Worm (Caenorhabditis elegans) whole organism, L4 larva: ENCODE measurements around the gene C13F10.8.

Source experiments
- D1046.2 ChIP-seq: fragments of 200-800 bp; sonication (Bioruptor generic); IDR thresholded peaks from 2 replicates; pipeline ENCODE4 v1.3.6; 2022; ENCODE audit warnings: missing genetic modification characterization, missing compliant biosample characterization
- F37D6.2 ChIP-seq: sonication (generic microtip); optimal IDR thresholded peaks from 2 replicates; lab custom pipeline; 2016; ENCODE audit warnings: mild to moderate bottlenecking, missing genetic modification characterization, missing compliant biosample characterization
- F49E8.2 ChIP-seq: sonication (generic microtip); optimal IDR thresholded peaks from 2 replicates; lab custom pipeline; 2016; ENCODE audit warnings: missing compliant biosample characterization, mild to moderate bottlenecking, missing genetic modification characterization, borderline replicate concordance
- R02D3.7 ChIP-seq: fragments of 150-350 bp; sonication (generic microtip); optimal IDR thresholded peaks from 3 replicates; lab custom pipeline; 2014; ENCODE audit warnings: missing biosample characterization, missing genetic modification characterization
- T20F7.1 ChIP-seq: fragments of 200-800 bp; sonication (Bioruptor generic); optimal IDR thresholded peaks from 2 replicates; lab custom pipeline; 2018; ENCODE audit warnings: mild to moderate bottlenecking, missing genetic modification characterization, missing compliant biosample characterization
- Y48G9A.11 ChIP-seq: fragments of 200-800 bp; sonication (Bioruptor generic); IDR thresholded peaks from 2 replicates; pipeline ENCODE4 v1.3.6; 2022; ENCODE audit warnings: missing genetic modification reagents, missing genetic modification characterization, missing compliant biosample characterization
- Y75B8A.6 ChIP-seq: fragments of 200-800 bp; sonication (Bioruptor generic); IDR thresholded peaks from 2 replicates; pipeline ENCODE4 v1.3.6; 2022; ENCODE audit warnings: missing genetic modification reagents, missing genetic modification characterization, missing compliant biosample characterization
- aha-1 ChIP-seq: fragments of 150-350 bp; peaks from one replicate; lab custom pipeline; 2014; ENCODE audit warnings: missing biosample characterization, missing genetic modification characterization
- arid-1 ChIP-seq: fragments of 200-800 bp; sonication (Bioruptor generic); conservative IDR thresholded peaks from 2 replicates; pipeline ENCODE4 v1.3.6; 2022; ENCODE audit warnings: missing genetic modification reagents, missing genetic modification characterization, missing compliant biosample characterization
- ceh-32 ChIP-seq: sonication (generic microtip); optimal IDR thresholded peaks from 2 replicates; lab custom pipeline; 2016; ENCODE audit warnings: mild to moderate bottlenecking, missing genetic modification characterization, missing compliant biosample characterization; ENCODE audit not compliant: poor library complexity
- cey-2 ChIP-seq: sonication (generic microtip); optimal IDR thresholded peaks from 3 replicates; lab custom pipeline; 2017; ENCODE audit warnings: missing genetic modification characterization, mild to moderate bottlenecking, missing compliant biosample characterization, antibody characterized with exemption, borderline replicate concordance; ENCODE audit not compliant: insufficient read depth
- ctbp-1 ChIP-seq: fragments of 200-800 bp; sonication (Bioruptor generic); IDR thresholded peaks from 2 replicates; pipeline ENCODE4 v1.3.6; 2022; ENCODE audit warnings: missing genetic modification reagents, missing genetic modification characterization, missing compliant biosample characterization
- daf-12 ChIP-seq: fragments of 150-350 bp; optimal IDR thresholded peaks from 2 replicates; lab custom pipeline; 2014; ENCODE audit warnings: missing biosample characterization, missing genetic modification reagents, missing genetic modification characterization
- daf-16 ChIP-seq, 3 experiments: sonication (generic microtip); optimal IDR thresholded peaks; 2 replicates each; lab custom pipeline; 2016 to 2017; ENCODE audit warnings: missing genetic modification characterization in 3 of 3, missing genetic modification reagents in 3 of 3, mild to moderate bottlenecking in 2 of 3, missing compliant biosample characterization in 2 of 3, missing biosample characterization in 1 of 3, moderate library complexity in 1 of 3
- daf-19 ChIP-seq: fragments of 200-800 bp; sonication (Bioruptor generic); conservative IDR thresholded peaks from 2 replicates; pipeline ENCODE4 v1.3.6; 2022; ENCODE audit warnings: missing genetic modification characterization, missing compliant biosample characterization
- daf-8 ChIP-seq: fragments of 200-800 bp; sonication (Bioruptor generic); IDR thresholded peaks from 2 replicates; pipeline ENCODE4 v1.3.6; 2022; ENCODE audit warnings: missing genetic modification characterization, missing compliant biosample characterization
- dpl-1 ChIP-seq: fragments of 150-350 bp; optimal IDR thresholded peaks from 2 replicates; lab custom pipeline; 2014; ENCODE audit warnings: missing biosample characterization, missing genetic modification reagents, missing genetic modification characterization
- duxl-1 ChIP-seq: sonication (generic microtip); optimal IDR thresholded peaks from 2 replicates; lab custom pipeline; 2016; ENCODE audit warnings: mild to moderate bottlenecking, missing genetic modification characterization, moderate library complexity, missing compliant biosample characterization; ENCODE audit not compliant: poor library complexity
- dve-1 ChIP-seq: sonication (generic microtip); optimal IDR thresholded peaks from 2 replicates; lab custom pipeline; 2017; ENCODE audit warnings: antibody characterized with exemption, mild to moderate bottlenecking, missing genetic modification characterization, missing compliant biosample characterization; ENCODE audit not compliant: insufficient read depth
- egl-43 ChIP-seq: fragments of 200-800 bp; sonication (Bioruptor generic); IDR thresholded peaks from 2 replicates; pipeline ENCODE4 v1.3.6; 2022; ENCODE audit warnings: missing genetic modification reagents, missing genetic modification characterization, missing compliant biosample characterization
- fos-1 ChIP-seq: fragments of 150-350 bp; optimal IDR thresholded peaks from 2 replicates; lab custom pipeline; 2014; ENCODE audit warnings: missing biosample characterization, missing genetic modification characterization
- hif-1 ChIP-seq, 2 experiments: sonication (generic microtip); optimal IDR thresholded peaks; 2 replicates each; lab custom pipeline; 2016 to 2017; ENCODE audit warnings: missing compliant biosample characterization in 2 of 2, missing genetic modification characterization in 2 of 2, missing genetic modification reagents in 2 of 2, missing genotype in 2 of 2, mild to moderate bottlenecking in 1 of 2
- hlh-11 ChIP-seq: fragments of 200-800 bp; sonication (Bioruptor generic); optimal IDR thresholded peaks from 2 replicates; lab custom pipeline; 2018; ENCODE audit warnings: mild to moderate bottlenecking, missing genetic modification characterization, missing compliant biosample characterization
- hlh-30 ChIP-seq: sonication (generic microtip); optimal IDR thresholded peaks from 2 replicates; lab custom pipeline; 2017; ENCODE audit warnings: antibody characterized with exemption, mild to moderate bottlenecking, missing genetic modification characterization, missing compliant biosample characterization; ENCODE audit not compliant: insufficient read depth
- hmg-1.1 ChIP-seq: fragments of 200-800 bp; sonication (Bioruptor generic); IDR thresholded peaks from 2 replicates; pipeline ENCODE4 v1.3.6; 2022; ENCODE audit warnings: missing genetic modification reagents, missing genetic modification characterization, missing compliant biosample characterization
- lin-15B ChIP-seq: fragments of 150-350 bp; sonication (generic microtip); optimal IDR thresholded peaks from 3 replicates; lab custom pipeline; 2014; ENCODE audit warnings: missing biosample characterization, missing genetic modification characterization
- lin-29 ChIP-seq: fragments of 200-800 bp; sonication (Bioruptor generic); IDR thresholded peaks from 2 replicates; pipeline ENCODE4 v1.3.6; 2022; ENCODE audit warnings: missing genetic modification reagents, missing genetic modification characterization, missing compliant biosample characterization
- lin-38 ChIP-seq: fragments of 200-800 bp; sonication (Bioruptor generic); IDR thresholded peaks from 2 replicates; pipeline ENCODE4 v1.3.6; 2022; ENCODE audit warnings: missing genetic modification reagents, missing genetic modification characterization, missing compliant biosample characterization
- lin-39 ChIP-seq: fragments of 150-350 bp; optimal IDR thresholded peaks from 2 replicates; lab custom pipeline; 2014; ENCODE audit warnings: missing biosample characterization, missing genetic modification reagents, missing genetic modification characterization
- lsy-2 ChIP-seq, 2 experiments: fragments of 150-350 bp in 1 of 2; sonication (generic microtip) in 1 of 2; optimal IDR thresholded peaks; 2 replicates each; lab custom pipeline; 2014 to 2017; ENCODE audit warnings: missing biosample characterization in 2 of 2, missing genetic modification characterization in 2 of 2
- madf-5 ChIP-seq, 2 experiments: fragments of 200-800 bp; sonication (Bioruptor generic); IDR thresholded peaks; 2 replicates each; pipeline ENCODE4 v1.3.6; 2022; ENCODE audit warnings: missing compliant biosample characterization in 2 of 2, missing genetic modification characterization in 2 of 2
- mep-1 ChIP-seq: fragments of 150-350 bp; sonication (generic microtip); optimal IDR thresholded peaks from 3 replicates; lab custom pipeline; 2014; ENCODE audit warnings: missing biosample characterization, missing genetic modification characterization
- mes-2 ChIP-seq: sonication (generic microtip); optimal IDR thresholded peaks from 2 replicates; lab custom pipeline; 2016; ENCODE audit warnings: missing genotype, mild to moderate bottlenecking, missing genetic modification characterization, missing compliant biosample characterization; ENCODE audit not compliant: poor library complexity, severe bottlenecking
- nhr-28 ChIP-seq: fragments of 150-350 bp; optimal IDR thresholded peaks from 2 replicates; lab custom pipeline; 2014; ENCODE audit warnings: missing biosample characterization, missing genetic modification characterization
- nhr-6 ChIP-seq: fragments of 150-350 bp; optimal IDR thresholded peaks from 2 replicates; lab custom pipeline; 2014; ENCODE audit warnings: missing biosample characterization, missing genetic modification characterization
- nhr-77 ChIP-seq: fragments of 150-350 bp; optimal IDR thresholded peaks from 2 replicates; lab custom pipeline; 2014; ENCODE audit warnings: missing biosample characterization, missing genetic modification characterization
- pha-4 ChIP-seq, 2 experiments: fragments of 150-350 bp in 1 of 2; fragments of 200-800 bp in 1 of 2; sonication (Bioruptor generic) in 1 of 2; IDR thresholded peaks in 1 of 2; optimal IDR thresholded peaks in 1 of 2; 2 replicates each; pipeline versions ENCODE4 v1.3.6 to Lab custom; 2014 to 2022; ENCODE audit warnings: missing genetic modification characterization in 2 of 2, missing genetic modification reagents in 2 of 2, missing biosample characterization in 1 of 2, missing compliant biosample characterization in 1 of 2
- pqm-1 ChIP-seq: sonication (generic microtip); optimal IDR thresholded peaks from 2 replicates; lab custom pipeline; 2017; ENCODE audit warnings: missing biosample characterization, missing genetic modification characterization
- rbr-2 ChIP-seq: sonication (generic microtip); optimal IDR thresholded peaks from 2 replicates; lab custom pipeline; 2016; ENCODE audit warnings: missing genotype, missing genetic modification characterization, missing compliant biosample characterization
- set-16 ChIP-seq: fragments of 200-800 bp; sonication (Bioruptor generic); IDR thresholded peaks from 2 replicates; pipeline ENCODE4 v1.3.6; 2022; ENCODE audit warnings: missing genetic modification reagents, missing genetic modification characterization, missing compliant biosample characterization
- spr-1 ChIP-seq: sonication (generic microtip); optimal IDR thresholded peaks from 2 replicates; lab custom pipeline; 2016; ENCODE audit warnings: mild to moderate bottlenecking, missing genetic modification characterization, missing compliant biosample characterization
- unc-130 ChIP-seq: sonication (generic microtip); optimal IDR thresholded peaks from 2 replicates; lab custom pipeline; 2016; ENCODE audit warnings: missing genetic modification reagents, missing genetic modification characterization, missing compliant biosample characterization
- zag-1 ChIP-seq: fragments of 150-350 bp; optimal IDR thresholded peaks from 2 replicates; lab custom pipeline; 2014; ENCODE audit warnings: missing biosample characterization, missing genetic modification characterization
- zfp-3 ChIP-seq: fragments of 200-800 bp; sonication (Bioruptor generic); conservative IDR thresholded peaks from 2 replicates; pipeline ENCODE4 v1.3.6; 2022; ENCODE audit warnings: missing genetic modification reagents, missing genetic modification characterization, missing compliant biosample characterization
- zip-2 ChIP-seq: fragments of 150-350 bp; optimal IDR thresholded peaks from 2 replicates; lab custom pipeline; 2014; ENCODE audit warnings: missing biosample characterization, missing genetic modification characterization
- ztf-11 ChIP-seq: fragments of 150-350 bp; optimal IDR thresholded peaks from 2 replicates; lab custom pipeline; 2014; ENCODE audit warnings: missing biosample characterization, missing genetic modification characterization

Gene C13F10.8

ce11 chrV:7231524-7231923, 10.7 kb upstream of the C13F10.8 start:
- TF ChIP-seq aha-1 (tag; lab: Kevin White, UChicago): peak; percentile 95
- no peak for TF ChIP-seq F49E8.2
- TF ChIP-seq hmg-1.1: no peak
- TF ChIP-seq zag-1 (tag; lab: Kevin White, UChicago): no peak

ce11 chrV:7230847-7231246, 10.0 kb upstream of the C13F10.8 start, which contains the start of the genes gei-6 and krr-1:
Gene gei-6 (minus strand): TSS chrV:7230848.
Gene krr-1 (plus strand): TSS chrV:7231190.
- TF ChIP-seq daf-16 (GFP tag; optimal IDR thresholded peaks at IDR 0.05; lab: Kevin White, UChicago): no peak
- peak; percentile 24 for TF ChIP-seq daf-16 (tag; optimal IDR thresholded peaks at IDR 0.05; lab: Kevin White, UChicago)
- no peak for TF ChIP-seq F37D6.2 (tag; lab: Kevin White, UChicago)
- no peak for TF ChIP-seq ztf-11
- TF ChIP-seq nhr-28: no peak
- no peak for TF ChIP-seq ctbp-1 (GFP tag; lab: Robert Waterston, UW)
- no peak for TF ChIP-seq daf-12 (tag; lab: Kevin White, UChicago)
- peak in 1 of 2 experiments; percentile 57 for TF ChIP-seq lsy-2 (tag; optimal IDR thresholded peaks at IDR 0.05; lab: Kevin White, UChicago)
- peak; percentile 28 for TF ChIP-seq duxl-1 (tag; lab: Kevin White, UChicago)
- TF ChIP-seq spr-1 (tag; lab: Kevin White, UChicago): no peak
- peak; percentile 65 for TF ChIP-seq dpl-1 (GFP tag; lab: Kevin White, UChicago)
- no peak for TF ChIP-seq fos-1 (tag; lab: Kevin White, UChicago)
- TF ChIP-seq aha-1 (tag; lab: Kevin White, UChicago): peak; percentile 30
- TF ChIP-seq zag-1 (tag; lab: Kevin White, UChicago): no peak
- TF ChIP-seq unc-130 (GFP tag; lab: Kevin White, UChicago): peak; percentile 6
- TF ChIP-seq egl-43 (GFP tag; lab: Robert Waterston, UW): 0 out of 2 replicates have a peak, but pooled peaks have one; percentile 33
- no peak for TF ChIP-seq hif-1 (tag; optimal IDR thresholded peaks at IDR 0.05; lab: Kevin White, UChicago)
- peak; percentile 25 for TF ChIP-seq rbr-2 (tag; lab: Kevin White, UChicago)
- TF ChIP-seq pha-4 (GFP tag; IDR thresholded peaks at IDR 0.05; lab: Robert Waterston, UW): peak; percentile 58; the same call in 1 of the 2 replicates
- no peak for TF ChIP-seq pha-4 (tag; optimal IDR thresholded peaks at IDR 0.05; lab: Kevin White, UChicago)
- peak; percentile 13 for TF ChIP-seq pqm-1 (tag; lab: Kevin White, UChicago)
- peak; percentile 3 for TF ChIP-seq hlh-11 (tag; lab: Kevin White, UChicago)
- peak; percentile 15 for TF ChIP-seq nhr-77 (tag; lab: Kevin White, UChicago)
- peak; percentile 71 for TF ChIP-seq lin-38 (GFP tag; lab: Robert Waterston, UW)
- TF ChIP-seq arid-1 (GFP tag; lab: Robert Waterston, UW): 0 out of 2 replicates have a peak, but pooled peaks have one; percentile 45
- TF ChIP-seq set-16: no peak
- TF ChIP-seq lin-15B (tag; lab: Kevin White, UChicago): peak; percentile 35
- TF ChIP-seq Y48G9A.11 (GFP tag; lab: Robert Waterston, UW): no peak
- TF ChIP-seq Y75B8A.6 (GFP tag; lab: Robert Waterston, UW): no peak
- peak; percentile 85 for TF ChIP-seq mes-2
- TF ChIP-seq madf-5 (GFP tag; IDR thresholded peaks at IDR 0.05; lab: Robert Waterston, UW): no peak
- no peak for TF ChIP-seq D1046.2 (GFP tag; lab: Robert Waterston, UW)
- no peak for TF ChIP-seq zfp-3 (GFP tag; lab: Robert Waterston, UW)
- no peak for TF ChIP-seq zip-2 (tag; lab: Kevin White, UChicago)
- TF ChIP-seq ceh-32 (tag; lab: Kevin White, UChicago): no peak
- no peak for TF ChIP-seq lin-29
- 0 out of 2 replicates have a peak, but pooled peaks have one; percentile 20 for TF ChIP-seq hmg-1.1
- TF ChIP-seq mep-1 (tag; lab: Kevin White, UChicago): peak; percentile 62
- no peak for TF ChIP-seq T20F7.1 (GFP tag; lab: Kevin White, UChicago)
- TF ChIP-seq cey-2 (tag; lab: Kevin White, UChicago): no peak
- TF ChIP-seq daf-8 (GFP tag; lab: Robert Waterston, UW): no peak
- peak; percentile 11 for TF ChIP-seq hlh-30 (tag; lab: Kevin White, UChicago)
- TF ChIP-seq nhr-6: no peak
- no peak for TF ChIP-seq daf-19 (GFP tag; lab: Robert Waterston, UW)
- peak; percentile 46 for TF ChIP-seq dve-1 (tag; lab: Kevin White, UChicago)
- TF ChIP-seq R02D3.7 (tag; lab: Kevin White, UChicago): no peak
- TF ChIP-seq lin-39 (tag; lab: Kevin White, UChicago): no peak
